Worm (Caenorhabditis elegans): Measurements from ENCODE around the gene F36H9.7.

F36H9.7 gene

ce11 chrV:1752496-1752895 lies 22.2 kb downstream of the F36H9.7 start, which contains the start of gene ZK697.1:
TSS of gene ZK697.1 (plus strand) at chrV:1752796.
- no peak for TF ChIP-seq nhr-237 (tag; optimal IDR thresholded peaks at IDR 0.05)
- TF ChIP-seq flh-1 (GFP tag; optimal IDR thresholded peaks at IDR 0.05): no peak
- no peak for TF ChIP-seq unc-120 (tag; optimal IDR thresholded peaks at IDR 0.05; ENCODE audit: poor library complexity, severe bottlenecking)
- no peak for TF ChIP-seq tbx-8 (GFP tag; optimal IDR thresholded peaks at IDR 0.05)
- no peak for TF ChIP-seq ceh-83 (GFP tag; optimal IDR thresholded peaks at IDR 0.05)
- TF ChIP-seq nhr-2 (tag; optimal IDR thresholded peaks at IDR 0.05): no peak
- no peak for TF ChIP-seq elt-1 (tag; optimal IDR thresholded peaks at IDR 0.05; ENCODE audit: borderline replicate concordance, insufficient read depth)
- TF ChIP-seq elt-3 (tag; optimal IDR thresholded peaks at IDR 0.05): no peak
- no peak for TF ChIP-seq ham-2 (GFP tag; optimal IDR thresholded peaks at IDR 0.05)
- no peak for TF ChIP-seq M03D4.4 (tag; optimal IDR thresholded peaks at IDR 0.05)
- no peak for TF ChIP-seq zip-8 (tag; optimal IDR thresholded peaks at IDR 0.05)
- TF ChIP-seq bed-3 (GFP tag; optimal IDR thresholded peaks at IDR 0.05): no peak
- no peak for TF ChIP-seq blmp-1 (tag; optimal IDR thresholded peaks at IDR 0.05)
- no peak for TF ChIP-seq lin-13 (tag; optimal IDR thresholded peaks at IDR 0.05)
- no peak for TF ChIP-seq sptf-1 (tag; optimal IDR thresholded peaks at IDR 0.05)
- TF ChIP-seq nhr-28 (tag; optimal IDR thresholded peaks at IDR 0.05): no peak
- no peak for TF ChIP-seq ceh-43 (GFP tag; optimal IDR thresholded peaks at IDR 0.05)
- no peak for TF ChIP-seq snpc-4 (tag; optimal IDR thresholded peaks at IDR 0.05)
- no peak for TF ChIP-seq pha-4 (tag; optimal IDR thresholded peaks at IDR 0.05)
- TF ChIP-seq ztf-11 (tag; optimal IDR thresholded peaks at IDR 0.05): no peak

DNA sequence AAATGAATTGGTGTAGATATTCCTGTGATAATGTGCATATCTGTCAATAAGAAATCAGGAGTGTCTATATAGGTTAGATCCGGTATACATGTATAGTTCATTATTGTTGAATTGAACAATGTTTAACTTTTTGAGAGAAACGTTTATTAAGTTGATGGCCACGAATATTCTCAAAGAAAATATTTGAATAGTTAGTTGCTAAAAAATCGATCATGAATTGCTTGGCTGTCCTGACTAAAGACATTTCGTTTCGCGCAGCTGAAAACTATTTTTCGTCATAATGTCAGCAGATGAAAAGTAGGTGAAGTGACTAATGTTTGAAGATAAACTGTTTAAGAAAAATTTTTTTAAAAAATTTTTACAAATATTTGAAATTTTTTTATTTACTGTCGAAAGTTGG lies 23.3 kb downstream of the F36H9.7 start, which contains the start of gene srh-199:
Gene srh-199, minus strand, starts transcription at position 101 of the 400 bp plus-strand sequence.
- TF ChIP-seq tbx-8 (GFP tag; optimal IDR thresholded peaks at IDR 0.05) (no peak), ceh-83 (GFP tag; optimal IDR thresholded peaks at IDR 0.05) (no peak), blmp-1 (tag; optimal IDR thresholded peaks at IDR 0.05) (no peak), hlh-1 (tag; optimal IDR thresholded peaks at IDR 0.05) (no peak), unc-120 (tag; optimal IDR thresholded peaks at IDR 0.05; ENCODE audit: poor library complexity, severe bottlenecking) (no peak), ces-1 (GFP tag; optimal IDR thresholded peaks at IDR 0.05) (no peak), ham-2 (GFP tag; optimal IDR thresholded peaks at IDR 0.05) (no peak), elt-3 (tag; optimal IDR thresholded peaks at IDR 0.05) (no peak), bed-3 (GFP tag; optimal IDR thresholded peaks at IDR 0.05) (no peak), mep-1 (tag; optimal IDR thresholded peaks at IDR 0.05) (no peak), nhr-237 (tag; optimal IDR thresholded peaks at IDR 0.05) (no peak), flh-1 (GFP tag; optimal IDR thresholded peaks at IDR 0.05) (no peak), elt-1 (tag; optimal IDR thresholded peaks at IDR 0.05; ENCODE audit: borderline replicate concordance, insufficient read depth) (no peak), mls-2 (tag; optimal IDR thresholded peaks at IDR 0.05) (no peak), ceh-39 (tag; optimal IDR thresholded peaks at IDR 0.05) (no peak), ztf-11 (tag; optimal IDR thresholded peaks at IDR 0.05) (no peak)

- no peak for TF ChIP-seq ceh-39 (tag; optimal IDR thresholded peaks at IDR 0.05)
- TF ChIP-seq sem-2 (GFP tag; optimal IDR thresholded peaks at IDR 0.05): no peak
- TF ChIP-seq snpc-4 (tag; optimal IDR thresholded peaks at IDR 0.05): no peak
- no peak for TF ChIP-seq lin-13 (tag; optimal IDR thresholded peaks at IDR 0.05)
These were observed 25.7 kb downstream of the F36H9.7 start, which contains the start of gene ZK697.8 for ce11 chrV:1749053-1749452. TSS of gene ZK697.8 (minus strand) at chrV:1749153.

DNA sequence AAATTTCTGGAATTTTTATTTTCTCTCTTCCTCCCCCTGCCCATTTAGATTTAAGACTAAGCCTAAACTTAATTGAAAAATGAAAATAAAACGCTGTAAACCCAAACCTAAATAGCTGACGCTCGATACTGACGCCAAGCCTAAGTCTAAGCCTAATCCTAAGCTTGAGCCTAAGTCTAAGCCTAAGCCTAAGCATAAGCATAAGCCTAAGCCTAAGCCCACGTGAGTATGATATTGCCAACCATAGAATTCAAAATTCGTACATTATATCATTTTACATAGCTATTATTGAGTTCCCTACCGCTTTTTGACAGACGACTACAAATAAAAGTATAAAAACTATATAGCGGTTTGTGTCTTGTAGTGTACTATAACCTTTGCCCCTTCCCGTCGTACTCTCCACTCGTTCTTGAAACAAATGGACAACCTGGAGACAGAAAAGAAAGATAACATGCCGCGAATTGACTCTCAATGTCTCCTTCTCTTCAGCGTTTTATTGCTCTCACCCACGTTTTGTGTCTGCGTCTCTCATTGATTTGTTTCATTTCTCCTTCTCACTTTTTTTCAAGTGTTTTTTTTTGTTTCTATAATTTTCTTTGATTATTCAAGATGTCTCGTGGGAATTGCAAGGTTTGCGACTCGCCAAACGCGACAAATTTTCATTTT lies 31.4 kb downstream of the F36H9.7 start, which contains the start of gene nhr-256:
Gene nhr-256, plus strand, starts transcription at position 567 of the 666 bp plus-strand sequence.
- no peak for TF ChIP-seq nhr-76 (tag; optimal IDR thresholded peaks at IDR 0.05)
- peak; percentile 55 for TF ChIP-seq ces-1 (GFP tag; optimal IDR thresholded peaks at IDR 0.05)
- TF ChIP-seq nhr-28 (tag; optimal IDR thresholded peaks at IDR 0.05): peak; percentile 74
- no peak for TF ChIP-seq nhr-2 (tag; optimal IDR thresholded peaks at IDR 0.05)
- TF ChIP-seq unc-62 (GFP tag; optimal IDR thresholded peaks at IDR 0.05): peak; percentile 52
- no peak for TF ChIP-seq ceh-43 (GFP tag; optimal IDR thresholded peaks at IDR 0.05)
- peak; percentile 65 for TF ChIP-seq ham-2 (GFP tag; optimal IDR thresholded peaks at IDR 0.05)
- TF ChIP-seq nhr-12 (tag; optimal IDR thresholded peaks at IDR 0.05): peak; percentile 78
- TF ChIP-seq unc-39 (tag; optimal IDR thresholded peaks at IDR 0.05): no peak
- TF ChIP-seq ceh-39 (tag; optimal IDR thresholded peaks at IDR 0.05): no peak
- TF ChIP-seq elt-3 (tag; optimal IDR thresholded peaks at IDR 0.05): peak; percentile 48
- peak; percentile 71 for TF ChIP-seq nhr-237 (tag; optimal IDR thresholded peaks at IDR 0.05)
- peak; percentile 68 for TF ChIP-seq pha-4 (tag; optimal IDR thresholded peaks at IDR 0.05)
- peak; percentile 19 for TF ChIP-seq mep-1 (tag; optimal IDR thresholded peaks at IDR 0.05)
